Worm (Caenorhabditis elegans): ENCODE measurements around the gene srh-173.

DNA sequence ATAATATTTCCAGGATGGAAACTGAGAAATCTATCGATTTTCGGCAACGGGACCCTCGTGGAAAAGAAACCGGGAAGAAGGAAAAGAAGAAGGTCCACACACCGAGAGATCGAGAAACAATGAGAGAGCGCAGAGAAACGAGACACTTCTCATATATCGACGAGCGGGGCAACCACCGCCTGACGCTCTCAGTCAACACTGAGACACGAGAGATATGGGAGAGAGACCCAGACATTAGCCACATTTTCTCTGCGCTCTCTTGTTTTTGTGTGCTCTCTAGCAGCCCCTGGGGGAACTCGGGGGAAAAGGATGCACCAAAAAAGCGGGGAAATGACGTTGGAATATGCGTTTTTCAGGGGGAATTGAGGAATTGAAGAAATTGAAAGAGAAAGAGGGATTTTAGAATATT lies 32.6 kb downstream of the srh-173 start:
- TF ChIP-seq cog-1 (tag; optimal IDR thresholded peaks at IDR 0.05), result peak; percentile 4
- TF ChIP-seq tab-1 (GFP tag; IDR thresholded peaks at IDR 0.05), result 0 out of 2 replicates have a peak, but pooled peaks have one; percentile 19
- no peak for TF ChIP-seq ref-1 (GFP tag; conservative IDR thresholded peaks at IDR 0.05)
- TF ChIP-seq T22C8.4 (GFP tag; IDR thresholded peaks at IDR 0.05), result peak; percentile 84
- TF ChIP-seq med-1 (GFP tag; optimal IDR thresholded peaks at IDR 0.05; ENCODE audit: insufficient read depth), result no peak

All from whole organism, midembryonic.